Fruit fly (Drosophila melanogaster) ovary, adult (tissue): ENCODE measurements around the gene CG4287.

Source experiments
- CG17801 ChIP-seq: fragments of 200-800 bp; optimal IDR thresholded peaks from 2 replicates; lab custom pipeline; 2019; ENCODE audit warnings: missing biosample characterization, mild to moderate bottlenecking, missing genetic modification characterization, moderate library complexity; ENCODE audit not compliant: partially characterized antibody

Gene CG4287

dm6 chr3R:15947605-15948004 lies 16.1 kb downstream of the CG4287 start:
- TF ChIP-seq CG17801 (GFP tag; lab: Kevin White, UChicago): no peak

dm6 chr3R:15937708-15938107 lies 26.0 kb downstream of the CG4287 start:
- TF ChIP-seq CG17801 (GFP tag; lab: Kevin White, UChicago): no peak

- no peak for TF ChIP-seq CG17801 (GFP tag; lab: Kevin White, UChicago)
Observed at dm6 chr3R:15935538-15935937, 28.1 kb downstream of the CG4287 start.

- no peak for TF ChIP-seq CG17801 (GFP tag; lab: Kevin White, UChicago)
Observed at dm6 chr3R:15934952-15935351, 28.7 kb downstream of the CG4287 start, which contains the start of gene Sap47. Gene Sap47 (plus strand): TSS chr3R:15935100.

- no peak for TF ChIP-seq CG17801 (GFP tag; lab: Kevin White, UChicago)
Observed at dm6 chr3R:15933609-15934232, 29.9 kb downstream of the CG4287 start, which contains the start of the genes CG5478 and blp. Gene CG5478 (minus strand): TSS chr3R:15933734. Gene blp (plus strand): TSS chr3R:15933847.

- TF ChIP-seq CG17801 (GFP tag; lab: Kevin White, UChicago): no peak
Observed at dm6 chr3R:15930050-15930449, 33.6 kb downstream of the CG4287 start.

- no peak for TF ChIP-seq CG17801 (GFP tag; lab: Kevin White, UChicago)
Observed at dm6 chr3R:15928127-15928526, 35.5 kb downstream of the CG4287 start.

dm6 chr3R:15927172-15927571 lies 36.5 kb downstream of the CG4287 start:
- TF ChIP-seq CG17801 (GFP tag; lab: Kevin White, UChicago): no peak

- no peak for TF ChIP-seq CG17801 (GFP tag; lab: Kevin White, UChicago)
Observed at dm6 chr3R:15925939-15926338, 37.7 kb downstream of the CG4287 start.

- no peak for TF ChIP-seq CG17801 (GFP tag; lab: Kevin White, UChicago)
Observed at dm6 chr3R:15925329-15925728, 38.3 kb downstream of the CG4287 start, which contains the start of gene CG34276. Gene CG34276 (plus strand): TSS chr3R:15925629.

- no peak for TF ChIP-seq CG17801 (GFP tag; lab: Kevin White, UChicago)
Observed at dm6 chr3R:15922622-15923574, 40.8 kb downstream of the CG4287 start.

- no peak for TF ChIP-seq CG17801 (GFP tag; lab: Kevin White, UChicago)
Observed at dm6 chr3R:15921747-15922146, 41.9 kb downstream of the CG4287 start.

dm6 chr3R:15920751-15921156 lies 42.9 kb downstream of the CG4287 start, which contains the start of gene Fbxl7:
Gene Fbxl7 (plus strand): TSS chr3R:15920898.
- TF ChIP-seq CG17801 (GFP tag; lab: Kevin White, UChicago): no peak

dm6 chr3R:15920229-15920533 lies 43.5 kb downstream of the CG4287 start:
- TF ChIP-seq CG17801 (GFP tag; lab: Kevin White, UChicago): no peak

dm6 chr3R:15919367-15920228 lies 44.1 kb downstream of the CG4287 start:
- no peak for TF ChIP-seq CG17801 (GFP tag; lab: Kevin White, UChicago)
